Worm (Caenorhabditis elegans) whole organism, midembryonic: ENCODE measurements around the gene K01D12.20.

Experiments
- T22C8.4 ChIP-seq: fragments of 200-800 bp; sonication (Bioruptor generic); IDR thresholded peaks from 2 replicates; pipeline ENCODE4 v1.3.6; 2022; ENCODE audit warnings: missing genetic modification characterization, missing compliant biosample characterization
- cog-1 ChIP-seq: sonication (generic microtip); optimal IDR thresholded peaks from 2 replicates; lab custom pipeline; 2016; ENCODE audit warnings: missing genetic modification characterization, missing compliant biosample characterization
- flt-1 ChIP-seq: fragments of 200-800 bp; sonication (Bioruptor generic); IDR thresholded peaks from 2 replicates; pipeline ENCODE4 v1.3.6; 2022; ENCODE audit warnings: missing genetic modification characterization, missing compliant biosample characterization
- klf-2 ChIP-seq: fragments of 200-800 bp; sonication (Bioruptor generic); conservative IDR thresholded peaks from 2 replicates; pipeline ENCODE4 v1.3.6; 2022; ENCODE audit warnings: missing genetic modification reagents, missing genetic modification characterization, missing compliant biosample characterization
- med-1 ChIP-seq: sonication (generic microtip); optimal IDR thresholded peaks from 2 replicates; lab custom pipeline; 2017; ENCODE audit warnings: missing genetic modification characterization, mild to moderate bottlenecking, missing compliant biosample characterization, antibody characterized with exemption, missing genetic modification reagents; ENCODE audit not compliant: insufficient read depth
- ref-1 ChIP-seq: fragments of 200-800 bp; sonication (Bioruptor generic); conservative IDR thresholded peaks from 2 replicates; pipeline ENCODE4 v1.3.6; 2022; ENCODE audit warnings: missing genetic modification reagents, missing genetic modification characterization, missing compliant biosample characterization
- ztf-23 ChIP-seq: fragments of 200-800 bp; sonication (Bioruptor generic); IDR thresholded peaks from 2 replicates; pipeline ENCODE4 v1.3.6; 2022; ENCODE audit warnings: missing genetic modification reagents, missing genetic modification characterization, missing compliant biosample characterization
- ztf-29 ChIP-seq: fragments of 200-800 bp; sonication (Bioruptor generic); IDR thresholded peaks from 2 replicates; pipeline ENCODE4 v1.3.6; 2022; ENCODE audit warnings: missing genetic modification reagents, missing genetic modification characterization, missing compliant biosample characterization

DNA sequence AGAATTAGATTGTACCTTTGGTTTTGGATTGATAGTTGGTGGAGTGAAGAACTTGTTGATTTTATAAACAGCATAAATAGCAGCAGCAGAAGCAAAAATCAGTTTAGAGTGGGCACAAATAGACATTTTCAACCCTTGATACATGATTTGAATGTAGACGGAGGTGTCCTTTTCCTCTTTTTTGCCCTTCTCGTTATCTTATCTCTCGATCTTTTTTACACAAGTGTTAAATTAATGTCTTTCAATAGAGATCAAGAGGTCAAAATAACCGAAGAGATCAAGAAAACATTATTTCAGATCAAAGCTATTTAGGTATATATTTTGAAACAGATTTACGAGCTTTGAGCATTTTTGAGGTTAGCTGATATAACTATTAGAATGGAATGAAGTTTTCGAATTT, 11.3 kb upstream of the K01D12.20 start, which contains the start of gene cdr-7:
- TF ChIP-seq flt-1 (GFP tag; lab: Robert Waterston, UW): no peak
- no peak for TF ChIP-seq ztf-23
- TF ChIP-seq klf-2 (GFP tag; lab: Robert Waterston, UW): no peak
- TF ChIP-seq ztf-29 (GFP tag; lab: Robert Waterston, UW): no peak
- TF ChIP-seq T22C8.4: no peak
- no peak for TF ChIP-seq med-1 (GFP tag; lab: Kevin White, UChicago)
- TF ChIP-seq ref-1 (GFP tag; lab: Robert Waterston, UW): no peak
- no peak for TF ChIP-seq cog-1 (tag; lab: Kevin White, UChicago)
